Worm (Caenorhabditis elegans): ENCODE results near the gene F53A9.3.

ce11 chrX:8712662-8713061 is 4.5 kb downstream of the F53A9.3 start:
- no peak for TF ChIP-seq him-1 (tag; optimal IDR thresholded peaks at IDR 0.05)
- TF ChIP-seq dao-5 (tag; optimal IDR thresholded peaks at IDR 0.05) = no peak
